Fruit fly (Drosophila melanogaster): ENCODE data around the gene CG1090.

CG1090 gene

DNA sequence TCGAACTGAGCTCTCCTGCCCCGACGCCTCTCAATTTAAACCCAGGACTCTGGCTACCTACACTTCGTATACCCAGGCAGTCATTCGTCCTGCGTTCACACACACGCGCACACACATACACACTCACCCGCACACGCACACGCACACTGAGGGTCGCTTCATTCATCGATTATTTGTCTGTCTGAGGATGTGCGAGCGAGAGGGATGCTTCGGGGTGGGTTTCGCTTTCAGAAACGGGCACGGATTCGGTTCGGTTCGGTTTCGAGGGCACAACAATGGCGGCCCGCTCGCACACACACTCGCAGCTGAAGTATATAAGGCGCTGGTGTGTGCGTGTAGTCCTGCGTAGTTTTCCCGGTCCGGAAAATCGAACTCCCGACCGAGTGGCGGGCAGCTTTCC lies 13.0 kb upstream of the CG1090 start, which contains the start of gene hkb (continued):
- TF ChIP-seq salm (tag; optimal IDR thresholded peaks at IDR 0.05), result no peak
- TF ChIP-seq CG32532 (GFP tag; IDR thresholded peaks at IDR 0.05), result no peak
- TF ChIP-seq CG3847 (GFP tag; IDR thresholded peaks at IDR 0.05), result no peak
- no peak for TF ChIP-seq ind (GFP tag; optimal IDR thresholded peaks at IDR 0.05)
- no peak for TF ChIP-seq Elba2 (GFP tag; optimal IDR thresholded peaks at IDR 0.05)
- no peak for TF ChIP-seq CkIIα-i1 (GFP tag; IDR thresholded peaks at IDR 0.05)
- TF ChIP-seq CG17802 (tag; optimal IDR thresholded peaks at IDR 0.05), result no peak
- TF ChIP-seq Usf (GFP tag; optimal IDR thresholded peaks at IDR 0.05), result no peak
- no peak for TF ChIP-seq so (GFP tag; IDR thresholded peaks at IDR 0.05)
- TF ChIP-seq E2f2 (GFP tag; IDR thresholded peaks at IDR 0.05), result no peak
- no peak for TF ChIP-seq CG17385 (GFP tag; optimal IDR thresholded peaks at IDR 0.05)
- TF ChIP-seq CG12219 (GFP tag; optimal IDR thresholded peaks at IDR 0.05), result no peak
- no peak for TF ChIP-seq shn (GFP tag; optimal IDR thresholded peaks at IDR 0.05)
- TF ChIP-seq CrebB (tag; optimal IDR thresholded peaks at IDR 0.05), result no peak
- no peak for TF ChIP-seq CG16863 (GFP tag; optimal IDR thresholded peaks at IDR 0.05)
- no peak for TF ChIP-seq Sry-δ (GFP tag; optimal IDR thresholded peaks at IDR 0.05)
- TF ChIP-seq Nf-YB (GFP tag; optimal IDR thresholded peaks at IDR 0.05), result peak; percentile 94
- no peak for TF ChIP-seq Dbx (GFP tag; IDR thresholded peaks at IDR 0.05)
- TF ChIP-seq CG8944 (GFP tag; optimal IDR thresholded peaks at IDR 0.05), result no peak
- TF ChIP-seq dysf (GFP tag; IDR thresholded peaks at IDR 0.05), result no peak
- TF ChIP-seq CG32767 (GFP tag; IDR thresholded peaks at IDR 0.05), result no peak
- no peak for TF ChIP-seq CG10979 (tag; optimal IDR thresholded peaks at IDR 0.05)
- no peak for TF ChIP-seq hkb (optimal IDR thresholded peaks at IDR 0.05)
- TF ChIP-seq hkb (GFP tag; IDR thresholded peaks at IDR 0.05), result peak; percentile 37; the same call in 1 of the 2 replicates
- no peak for TF ChIP-seq CG9437 (GFP tag; optimal IDR thresholded peaks at IDR 0.05)
- TF ChIP-seq lmd (GFP tag; IDR thresholded peaks at IDR 0.05), result no peak
- no peak for TF ChIP-seq CG1602 (GFP tag; optimal IDR thresholded peaks at IDR 0.05)
- no peak for TF ChIP-seq nau (GFP tag; optimal IDR thresholded peaks at IDR 0.05)
- no peak for TF ChIP-seq Adf1 (GFP tag; IDR thresholded peaks at IDR 0.05)
- TF ChIP-seq Sox100B (GFP tag; optimal IDR thresholded peaks at IDR 0.05), result no peak
- no peak for TF ChIP-seq bowl (GFP tag; IDR thresholded peaks at IDR 0.05)
- TF ChIP-seq inv (GFP tag; IDR thresholded peaks at IDR 0.05; ENCODE audit: partially characterized antibody), result no peak
- no peak for TF ChIP-seq dan (GFP tag; IDR thresholded peaks at IDR 0.05)
- TF ChIP-seq CG14710 (tag; optimal IDR thresholded peaks at IDR 0.05), result no peak
- no peak for TF ChIP-seq ranshi (GFP tag; IDR thresholded peaks at IDR 0.05)
- TF ChIP-seq CG6654 (GFP tag; optimal IDR thresholded peaks at IDR 0.05), result no peak
- TF ChIP-seq CG7786 (GFP tag; optimal IDR thresholded peaks at IDR 0.05), result no peak
- no peak for TF ChIP-seq ATbp (GFP tag; optimal IDR thresholded peaks at IDR 0.05)
- no peak for TF ChIP-seq chn (GFP tag; optimal IDR thresholded peaks at IDR 0.05)
- TF ChIP-seq CG15696 (tag; optimal IDR thresholded peaks at IDR 0.05), result no peak
- TF ChIP-seq CG12155 (GFP tag; optimal IDR thresholded peaks at IDR 0.05), result no peak
- TF ChIP-seq phol (tag; optimal IDR thresholded peaks at IDR 0.05), result peak; percentile 70
- TF ChIP-seq wek (GFP tag; optimal IDR thresholded peaks at IDR 0.05), result no peak
- no peak for TF ChIP-seq cwo (GFP tag; optimal IDR thresholded peaks at IDR 0.05)

Measured in whole organism, embryonic.